Worm (Caenorhabditis elegans): ENCODE measurements around the gene math-7.

DNA sequence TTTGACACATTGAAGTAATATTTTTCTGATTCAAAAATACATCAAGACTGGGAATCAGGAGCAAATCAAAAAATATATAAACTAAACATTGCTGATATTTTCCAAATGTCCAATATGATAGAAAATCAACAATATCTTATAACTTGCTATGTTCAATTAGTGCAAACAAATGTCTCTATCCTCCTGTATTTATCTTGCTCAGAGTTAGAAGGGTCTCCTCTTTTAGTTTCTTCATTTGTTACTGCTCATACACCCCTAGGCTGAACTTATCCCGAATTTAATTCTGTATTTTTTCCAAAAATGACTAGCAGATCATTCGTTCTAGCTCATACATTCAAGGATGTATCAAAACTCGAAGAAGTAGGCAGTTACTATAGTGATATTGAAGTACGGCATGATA, 15.7 kb upstream of the math-7 start, which contains the start of gene math-23:
- TF ChIP-seq ceh-13 (GFP tag; optimal IDR thresholded peaks at IDR 0.05) = no peak
- TF ChIP-seq tbx-37 (GFP tag; conservative IDR thresholded peaks at IDR 0.05) = no peak
- TF ChIP-seq ama-1 (optimal IDR thresholded peaks at IDR 0.05) = no peak
- no peak for TF ChIP-seq F13C5.2 (tag; optimal IDR thresholded peaks at IDR 0.05)
- TF ChIP-seq aly-1 (tag; optimal IDR thresholded peaks at IDR 0.05) = no peak
- no peak for TF ChIP-seq tra-4 (tag; optimal IDR thresholded peaks at IDR 0.05)
- TF ChIP-seq hmbx-1 (tag; optimal IDR thresholded peaks at IDR 0.05) = no peak
- no peak for TF ChIP-seq flt-1 (GFP tag; IDR thresholded peaks at IDR 0.05)
- no peak for TF ChIP-seq ets-7 (tag; optimal IDR thresholded peaks at IDR 0.05)
- no peak for TF ChIP-seq sea-1 (GFP tag; conservative IDR thresholded peaks at IDR 0.05)
- no peak for TF ChIP-seq hmg-4 (GFP tag; optimal IDR thresholded peaks at IDR 0.05)
- TF ChIP-seq ceh-36 (tag; optimal IDR thresholded peaks at IDR 0.05) = no peak
- TF ChIP-seq B0310.2 (tag; optimal IDR thresholded peaks at IDR 0.05) = no peak
